Fruit fly (Drosophila melanogaster) whole organism, wandering third instar larva: ENCODE results near the gene CG11737.

Source experiments
- Abd-B ChIP-seq: fragments of >200 bp; optimal IDR thresholded peaks from 2 replicates; lab custom pipeline; 2017; ENCODE audit warnings: missing biosample characterization, missing genetic modification characterization
- CG32264 ChIP-seq: fragments of 200-800 bp; sonication (Bioruptor generic); optimal IDR thresholded peaks from 2 replicates; lab custom pipeline; 2016; ENCODE audit warnings: missing biosample characterization, missing genetic modification characterization
- CG9705 ChIP-seq: fragments of 200-800 bp; sonication (Bioruptor generic); optimal IDR thresholded peaks from 2 replicates; lab custom pipeline; 2018; ENCODE audit warnings: missing biosample characterization, mild to moderate bottlenecking, missing genetic modification characterization
- CrebA ChIP-seq: fragments of 200-800 bp; sonication (Bioruptor generic); optimal IDR thresholded peaks from 2 replicates; lab custom pipeline; 2016; ENCODE audit warnings: missing biosample characterization, mild to moderate bottlenecking, missing genetic modification characterization, borderline replicate concordance
- Dfd ChIP-seq: fragments of >200 bp; optimal IDR thresholded peaks from 2 replicates; lab custom pipeline; 2017; ENCODE audit warnings: missing biosample characterization, missing genetic modification characterization
- Dif ChIP-seq: fragments of 200-275, 200-300 bp; sonication (Bioruptor generic); optimal IDR thresholded peaks from 2 replicates; lab custom pipeline; 2018; ENCODE audit warnings: missing biosample characterization, missing genetic modification characterization; ENCODE audit not compliant: partially characterized antibody
- GATAd ChIP-seq: sonication (Bioruptor generic); optimal IDR thresholded peaks from 2 replicates; lab custom pipeline; 2016; ENCODE audit warnings: missing biosample characterization, missing genetic modification characterization
- HLH106 ChIP-seq: fragments of 200-800 bp; optimal IDR thresholded peaks from 3 replicates; lab custom pipeline; 2019; ENCODE audit warnings: missing biosample characterization, mild to moderate bottlenecking, missing genetic modification characterization, moderate library complexity
- Hnf4 ChIP-seq: fragments of 200-800 bp; sonication (Bioruptor generic); optimal IDR thresholded peaks from 2 replicates; lab custom pipeline; 2016; ENCODE audit warnings: missing biosample characterization, mild to moderate bottlenecking, missing genetic modification characterization
- Hr78 ChIP-seq: fragments of >200 bp; optimal IDR thresholded peaks from 2 replicates; lab custom pipeline; 2017; ENCODE audit warnings: missing biosample characterization, missing genetic modification characterization
- Hr83 ChIP-seq: fragments of 200-300 bp; sonication (Bioruptor generic); optimal IDR thresholded peaks from 2 replicates; lab custom pipeline; 2016; ENCODE audit warnings: missing biosample characterization, mild to moderate bottlenecking, missing genetic modification characterization, moderate library complexity; ENCODE audit not compliant: poor library complexity, severe bottlenecking
- Myc ChIP-seq: fragments of >200 bp; optimal IDR thresholded peaks from 2 replicates; lab custom pipeline; 2017
- OdsH ChIP-seq: fragments of 200-800 bp; sonication (Bioruptor generic); optimal IDR thresholded peaks from 2 replicates; lab custom pipeline; 2016; ENCODE audit warnings: missing biosample characterization, mild to moderate bottlenecking, missing genetic modification characterization
- Rel ChIP-seq, 2 experiments: fragments of 200-800 bp; sonication (Bioruptor generic) in 1 of 2; optimal IDR thresholded peaks; 2 replicates in 1 of 2; 3 replicates in 1 of 2; lab custom pipeline; 2016 to 2019; ENCODE audit warnings: mild to moderate bottlenecking in 2 of 2, missing biosample characterization in 2 of 2, missing genetic modification characterization in 2 of 2, moderate library complexity in 1 of 2
- Sp1 ChIP-seq: fragments of 200-800 bp; sonication (Bioruptor generic); optimal IDR thresholded peaks from 3 replicates; lab custom pipeline; 2019; ENCODE audit warnings: missing biosample characterization, mild to moderate bottlenecking, missing genetic modification characterization, moderate library complexity
- Vsx2 ChIP-seq: fragments of 200-300, 225-300 bp; sonication (Bioruptor generic); optimal IDR thresholded peaks from 2 replicates; lab custom pipeline; 2018; ENCODE audit warnings: missing biosample characterization, missing genetic modification characterization; ENCODE audit not compliant: partially characterized antibody
- br ChIP-seq: fragments of 200-800 bp; sonication (Bioruptor generic); optimal IDR thresholded peaks from 2 replicates; lab custom pipeline; 2016; ENCODE audit warnings: missing biosample characterization, missing genetic modification characterization
- brk ChIP-seq: fragments of 200-800 bp; sonication (Bioruptor generic); optimal IDR thresholded peaks from 2 replicates; lab custom pipeline; 2016; ENCODE audit warnings: missing biosample characterization, mild to moderate bottlenecking, missing genetic modification characterization
- dl ChIP-seq, 2 experiments: fragments of 175-275, 200-275 bp in 1 of 2; fragments of 200-275 bp in 1 of 2; sonication (Bioruptor generic); optimal IDR thresholded peaks; lab custom pipeline; 2018; ENCODE audit warnings: mild to moderate bottlenecking in 2 of 2, missing biosample characterization in 2 of 2, missing genetic modification characterization in 2 of 2, moderate library complexity in 2 of 2; ENCODE audit not compliant: partially characterized antibody in 2 of 2, insufficient read depth in 1 of 2
- dmrt93B ChIP-seq: fragments of 200-800 bp; sonication (Bioruptor generic); optimal IDR thresholded peaks from 2 replicates; lab custom pipeline; 2018; ENCODE audit warnings: missing biosample characterization, mild to moderate bottlenecking, missing genetic modification characterization
- dsf ChIP-seq: sonication (Bioruptor generic); optimal IDR thresholded peaks from 2 replicates; lab custom pipeline; 2016; ENCODE audit warnings: missing biosample characterization, missing genetic modification characterization, borderline replicate concordance
- ey ChIP-seq: fragments of 200-800 bp; sonication (Bioruptor generic); optimal IDR thresholded peaks from 2 replicates; lab custom pipeline; 2016; ENCODE audit warnings: missing biosample characterization, missing genetic modification characterization
- foxo ChIP-seq, 2 experiments: fragments of 200-800 bp; sonication (Bioruptor generic); optimal IDR thresholded peaks; 2 replicates in 1 of 2; 3 replicates in 1 of 2; lab custom pipeline; 2016 to 2017; ENCODE audit warnings: missing biosample characterization in 2 of 2, missing genetic modification characterization in 2 of 2
- fru ChIP-seq: fragments of 200-800 bp; sonication (Bioruptor generic); optimal IDR thresholded peaks from 3 replicates; lab custom pipeline; 2016; ENCODE audit warnings: missing biosample characterization, mild to moderate bottlenecking, missing genetic modification characterization
- h ChIP-seq: fragments of 200-800 bp; sonication (Bioruptor generic); optimal IDR thresholded peaks from 3 replicates; lab custom pipeline; 2016; ENCODE audit warnings: missing biosample characterization, mild to moderate bottlenecking, missing genetic modification characterization
- lola ChIP-seq: fragments of >200 bp; optimal IDR thresholded peaks from 2 replicates; lab custom pipeline; 2017; ENCODE audit warnings: missing biosample characterization, missing genetic modification characterization
- pan ChIP-seq: fragments of >200 bp; optimal IDR thresholded peaks from 2 replicates; lab custom pipeline; 2017
- psq ChIP-seq: fragments of 200-800 bp; sonication (Bioruptor generic); optimal IDR thresholded peaks from 3 replicates; lab custom pipeline; 2017; ENCODE audit warnings: missing biosample characterization, mild to moderate bottlenecking, missing genetic modification characterization, moderate library complexity
- rgr ChIP-seq: fragments of 200-800 bp; sonication (Bioruptor generic); optimal IDR thresholded peaks from 3 replicates; lab custom pipeline; 2016; ENCODE audit warnings: missing biosample characterization, mild to moderate bottlenecking, missing genetic modification characterization
- sage ChIP-seq: fragments of 200-800 bp; sonication (Bioruptor generic); optimal IDR thresholded peaks from 2 replicates; lab custom pipeline; 2016; ENCODE audit warnings: missing biosample characterization, mild to moderate bottlenecking, missing genetic modification characterization
- sv ChIP-seq: fragments of 200-800 bp; sonication (Bioruptor generic); optimal IDR thresholded peaks from 3 replicates; lab custom pipeline; 2016; ENCODE audit warnings: missing biosample characterization, missing genetic modification characterization
- tai ChIP-seq: sonication (Bioruptor generic); optimal IDR thresholded peaks from 2 replicates; lab custom pipeline; 2016; ENCODE audit warnings: missing biosample characterization, missing genetic modification characterization
- usp ChIP-seq: fragments of >200 bp; optimal IDR thresholded peaks from 2 replicates; lab custom pipeline; 2017; ENCODE audit warnings: missing biosample characterization, missing genetic modification characterization
- woc ChIP-seq: sonication (Bioruptor generic); optimal IDR thresholded peaks from 2 replicates; lab custom pipeline; 2016; ENCODE audit warnings: missing biosample characterization, mild to moderate bottlenecking, missing genetic modification characterization

Gene CG11737

dm6 chr3R:8517752-8518185, at the start of gene CG11737:
TSS of gene CG11737 (plus strand) at chr3R:8517868.
- TF ChIP-seq Hr78 (GFP tag; lab: Kevin White, UChicago) (no peak), Rel (GFP tag; optimal IDR thresholded peaks at IDR 0.05; lab: Kevin White, UChicago) (no peak), Rel (tag; optimal IDR thresholded peaks at IDR 0.05; lab: Kevin White, UChicago) (peak; percentile 63), Hnf4 (GFP tag; lab: Kevin White, UChicago) (peak; percentile 47), dmrt93B (GFP tag; lab: Kevin White, UChicago) (no peak), dl (GFP tag; optimal IDR thresholded peaks at IDR 0.05; lab: Kevin White, UChicago; ENCODE audit: insufficient read depth in 1 of 2, partially characterized antibody in 2 of 2) (peak; percentile 42 to 59), OdsH (GFP tag; lab: Kevin White, UChicago) (no peak), Dif (peak; percentile 77), HLH106 (no peak), GATAd (GFP tag; lab: Kevin White, UChicago) (no peak), Vsx2 (GFP tag; lab: Kevin White, UChicago) (peak; percentile 43), psq (GFP tag; lab: Kevin White, UChicago) (no peak)

dm6 chr3R:8469716-8470393, 47.8 kb upstream of the CG11737 start:
- TF ChIP-seq rgr (peak; percentile 42), woc (GFP tag; lab: Kevin White, UChicago) (peak; percentile 36), ey (peak; percentile 25), foxo (GFP tag; optimal IDR thresholded peaks at IDR 0.05; lab: Kevin White, UChicago) (peak in 1 of 2 experiments; percentile 57), Sp1 (GFP tag; lab: Kevin White, UChicago) (peak; percentile 53), Dfd (GFP tag; lab: Kevin White, UChicago) (peak; percentile 73), brk (GFP tag; lab: Kevin White, UChicago) (no peak), Rel (GFP tag; optimal IDR thresholded peaks at IDR 0.05; lab: Kevin White, UChicago) (no peak), Rel (tag; optimal IDR thresholded peaks at IDR 0.05; lab: Kevin White, UChicago) (no peak), dmrt93B (GFP tag; lab: Kevin White, UChicago) (peak; percentile 26), sage (GFP tag; lab: Kevin White, UChicago) (no peak), OdsH (GFP tag; lab: Kevin White, UChicago) (peak; percentile 40), Hr83 (GFP tag; lab: Kevin White, UChicago) (no peak), usp (GFP tag; lab: Kevin White, UChicago) (no peak), h (GFP tag; lab: Kevin White, UChicago) (peak; percentile 69), sv (GFP tag; lab: Kevin White, UChicago) (no peak), br (GFP tag; lab: Kevin White, UChicago) (peak; percentile 27), Abd-B (GFP tag; lab: Kevin White, UChicago) (no peak), Hnf4 (GFP tag; lab: Kevin White, UChicago) (peak; percentile 11), fru (GFP tag; lab: Kevin White, UChicago) (peak; percentile 69), HLH106 (peak; percentile 51), dsf (no peak), psq (GFP tag; lab: Kevin White, UChicago) (peak; percentile 20)

- no peak for TF ChIP-seq pan (lab: Kevin White, UChicago)
- no peak for TF ChIP-seq tai
- no peak for TF ChIP-seq dsf
- no peak for TF ChIP-seq CG9705 (GFP tag; lab: Kevin White, UChicago)
- peak in 1 of 2 experiments; percentile 42 for TF ChIP-seq foxo (GFP tag; optimal IDR thresholded peaks at IDR 0.05; lab: Kevin White, UChicago)
- no peak for TF ChIP-seq dmrt93B (GFP tag; lab: Kevin White, UChicago)
- TF ChIP-seq woc (GFP tag; lab: Kevin White, UChicago), result peak; percentile 24
- no peak for TF ChIP-seq Abd-B (GFP tag; lab: Kevin White, UChicago)
- TF ChIP-seq Sp1 (GFP tag; lab: Kevin White, UChicago), result peak; percentile 30
- no peak for TF ChIP-seq Dif
- no peak for TF ChIP-seq lola (GFP tag; lab: Kevin White, UChicago)
- TF ChIP-seq rgr, result peak; percentile 37
- no peak for TF ChIP-seq Vsx2 (GFP tag; lab: Kevin White, UChicago)
- no peak for TF ChIP-seq psq (GFP tag; lab: Kevin White, UChicago)
- peak; percentile 5 for TF ChIP-seq ey
- no peak for TF ChIP-seq Myc (lab: Kevin White, UChicago)
- no peak for TF ChIP-seq CG32264 (GFP tag; lab: Kevin White, UChicago)
- peak; percentile 38 for TF ChIP-seq fru (GFP tag; lab: Kevin White, UChicago)
- TF ChIP-seq h (GFP tag; lab: Kevin White, UChicago), result peak; percentile 39
- no peak for TF ChIP-seq dl (GFP tag; optimal IDR thresholded peaks at IDR 0.05; lab: Kevin White, UChicago; ENCODE audit: insufficient read depth in 1 of 2, partially characterized antibody in 2 of 2)
- TF ChIP-seq br (GFP tag; lab: Kevin White, UChicago), result no peak
- peak; percentile 25 for TF ChIP-seq OdsH (GFP tag; lab: Kevin White, UChicago)
- peak; percentile 41 for TF ChIP-seq HLH106
- TF ChIP-seq brk (GFP tag; lab: Kevin White, UChicago), result no peak
- no peak for TF ChIP-seq usp (GFP tag; lab: Kevin White, UChicago)
- no peak for TF ChIP-seq CrebA (GFP tag; lab: Kevin White, UChicago)
- no peak for TF ChIP-seq GATAd (GFP tag; lab: Kevin White, UChicago)
- TF ChIP-seq, all 38 proteins: peak for 9
These were observed 47.1 kb upstream of the CG11737 start for dm6 chr3R:8470567-8470966.
